Fruit fly (Drosophila melanogaster) whole organism, embryonic: Measurements from ENCODE around the gene Pop5.

Experiments
- ATbp ChIP-seq: fragments of 200-800 bp; sonication (Bioruptor generic); optimal IDR thresholded peaks from 2 replicates; lab custom pipeline; 2017; ENCODE audit warnings: missing biosample characterization, mild to moderate bottlenecking, missing genetic modification characterization, missing genetic modification reagents
- Aef1 ChIP-seq: fragments of 200-800 bp; sonication (Bioruptor generic); IDR thresholded peaks from 3 replicates; pipeline ENCODE4 v1.3.6; 2022; ENCODE audit warnings: missing biosample characterization, missing genetic modification characterization
- CG10267 ChIP-seq: fragments of 200-800 bp; sonication (Bioruptor generic); optimal IDR thresholded peaks from 2 replicates; lab custom pipeline; 2018; ENCODE audit warnings: missing biosample characterization, mild to moderate bottlenecking, missing genetic modification characterization, moderate library complexity
- CG11696 ChIP-seq: fragments of 200-800 bp; sonication (Bioruptor generic); IDR thresholded peaks from 2 replicates; pipeline ENCODE4 v1.3.6; 2022; ENCODE audit warnings: missing biosample characterization, missing genetic modification characterization
- CG12744 ChIP-seq: fragments of 200-800 bp; sonication (Bioruptor generic); optimal IDR thresholded peaks from 2 replicates; lab custom pipeline; 2016; ENCODE audit warnings: missing biosample characterization, missing genetic modification characterization
- CG13296 ChIP-seq: fragments of 200-800 bp; sonication (Bioruptor generic); optimal IDR thresholded peaks from 3 replicates; lab custom pipeline; 2018; ENCODE audit warnings: missing biosample characterization, mild to moderate bottlenecking, missing genetic modification characterization
- CG16779 ChIP-seq: fragments of 200-800 bp; sonication (Bioruptor generic); IDR thresholded peaks from 2 replicates; pipeline ENCODE4 v1.3.6; 2022; ENCODE audit warnings: missing biosample characterization, missing genetic modification characterization
- CG16813 ChIP-seq: fragments of 200-800 bp; sonication (Bioruptor generic); IDR thresholded peaks from 3 replicates; pipeline ENCODE4 v1.3.6; 2022; ENCODE audit warnings: missing biosample characterization, missing genetic modification characterization; ENCODE audit not compliant: partially characterized antibody
- CG16815 ChIP-seq: fragments of 200-800 bp; sonication (Bioruptor generic); optimal IDR thresholded peaks from 3 replicates; lab custom pipeline; 2017; ENCODE audit warnings: missing biosample characterization, mild to moderate bottlenecking, missing genetic modification characterization
- CG2678 ChIP-seq: fragments of 200-800 bp; sonication (Bioruptor generic); optimal IDR thresholded peaks from 3 replicates; lab custom pipeline; 2019; ENCODE audit warnings: missing biosample characterization, mild to moderate bottlenecking, missing genetic modification characterization, moderate library complexity
- CG32772 ChIP-seq: fragments of 200-800 bp; sonication (Bioruptor generic); IDR thresholded peaks from 2 replicates; pipeline ENCODE4 v1.3.6; 2022; ENCODE audit warnings: missing biosample characterization, missing genetic modification characterization
- CG3726 ChIP-seq: fragments of 200-800 bp; sonication (Bioruptor generic); IDR thresholded peaks from 3 replicates; pipeline ENCODE4, ENCODE4 v1.3.6; 2022; ENCODE audit warnings: missing biosample characterization, missing genetic modification characterization
- CG42726 ChIP-seq: fragments of 200-800 bp; sonication (Bioruptor generic); IDR thresholded peaks from 2 replicates; pipeline ENCODE4 v1.3.6; 2022; ENCODE audit warnings: missing biosample characterization, missing genetic modification characterization; ENCODE audit not compliant: partially characterized antibody
- CG4404 ChIP-seq: fragments of 200-800 bp; sonication (Bioruptor generic); IDR thresholded peaks from 2 replicates; pipeline ENCODE4 v1.3.6; 2022; ENCODE audit warnings: missing biosample characterization, missing genetic modification characterization
- CG6689 ChIP-seq: fragments of 200-800 bp; sonication (Bioruptor generic); IDR thresholded peaks from 2 replicates; pipeline ENCODE4 v1.3.6; 2022; ENCODE audit warnings: missing biosample characterization, missing genetic modification characterization
- CG8089 ChIP-seq: fragments of 200-800 bp; sonication (Bioruptor generic); optimal IDR thresholded peaks from 3 replicates; lab custom pipeline; 2016; ENCODE audit warnings: missing biosample characterization, missing genetic modification characterization
- CG8290 ChIP-seq, 3 experiments: fragments of 200-800 bp; sonication (Bioruptor generic); optimal IDR thresholded peaks; 2 replicates each; lab custom pipeline; 2016 to 2019; ENCODE audit warnings: missing biosample characterization in 3 of 3, missing genetic modification characterization in 3 of 3, mild to moderate bottlenecking in 2 of 3, moderate library complexity in 1 of 3
- CG9609 ChIP-seq: fragments of 200-800 bp; sonication (Bioruptor generic); optimal IDR thresholded peaks from 3 replicates; lab custom pipeline; 2016; ENCODE audit warnings: missing biosample characterization, missing genetic modification characterization
- CG9932 ChIP-seq: fragments of 200-800 bp; sonication (Bioruptor generic); IDR thresholded peaks from 2 replicates; pipeline ENCODE4 v1.3.6; 2022; ENCODE audit warnings: missing biosample characterization, missing genetic modification characterization
- D ChIP-seq, 2 experiments: fragments of 200-800 bp in 1 of 2; fragments of >200 bp in 1 of 2; sonication (Bioruptor generic) in 1 of 2; optimal IDR thresholded peaks; 2 replicates in 1 of 2; 3 replicates in 1 of 2; lab custom pipeline; 2017; ENCODE audit warnings: mild to moderate bottlenecking in 1 of 2, missing biosample characterization in 1 of 2, missing genetic modification characterization in 1 of 2, missing genetic modification reagents in 1 of 2
- ERR ChIP-seq: fragments of 200-800 bp; sonication (Bioruptor generic); optimal IDR thresholded peaks from 2 replicates; lab custom pipeline; 2016; ENCODE audit warnings: missing biosample characterization, missing genetic modification characterization
- Gug ChIP-seq: fragments of 200-800 bp; sonication (Bioruptor generic); IDR thresholded peaks from 4 replicates; pipeline ENCODE4 v1.3.6; 2022; ENCODE audit warnings: missing biosample characterization, missing genetic modification characterization
- Hr51 ChIP-seq, 2 experiments: fragments of 200-800 bp; sonication (Bioruptor generic); optimal IDR thresholded peaks; 2 replicates in 1 of 2; 3 replicates in 1 of 2; lab custom pipeline; 2016 to 2018; ENCODE audit warnings: missing biosample characterization in 2 of 2, missing genetic modification characterization in 2 of 2, mild to moderate bottlenecking in 1 of 2, moderate library complexity in 1 of 2
- NK7.1 ChIP-seq: fragments of 200-800 bp; sonication (Bioruptor generic); optimal IDR thresholded peaks from 3 replicates; lab custom pipeline; 2016; ENCODE audit warnings: missing biosample characterization, missing genetic modification characterization
- Poxn ChIP-seq: fragments of 200-800 bp; sonication (Bioruptor generic); IDR thresholded peaks from 2 replicates; pipeline ENCODE4 v1.3.6; 2022; ENCODE audit warnings: missing biosample characterization, missing genetic modification characterization
- Ptx1 ChIP-seq: fragments of 200-800 bp; sonication (Bioruptor generic); IDR thresholded peaks from 2 replicates; pipeline ENCODE4 v1.3.6; 2022; ENCODE audit warnings: missing biosample characterization, missing genetic modification characterization
- Side ChIP-seq: fragments of 200-800 bp; sonication (Bioruptor generic); optimal IDR thresholded peaks from 2 replicates; lab custom pipeline; 2016; ENCODE audit warnings: missing biosample characterization, missing genetic modification characterization
- Sry-δ ChIP-seq: fragments of 200-800 bp; sonication (Bioruptor generic); optimal IDR thresholded peaks from 2 replicates; lab custom pipeline; 2016; ENCODE audit warnings: missing biosample characterization, missing genetic modification characterization
- chinmo ChIP-seq: fragments of 200-800 bp; sonication (Bioruptor generic); IDR thresholded peaks from 4 replicates; pipeline ENCODE4 v1.3.6; 2022; ENCODE audit warnings: missing biosample characterization, missing genetic modification characterization; ENCODE audit not compliant: partially characterized antibody
- chm ChIP-seq: fragments of 200-800 bp; sonication (Bioruptor generic); IDR thresholded peaks from 2 replicates; pipeline ENCODE4 v1.3.6; 2022; ENCODE audit warnings: missing biosample characterization, missing genetic modification characterization
- ci ChIP-seq: fragments of 200-800 bp; sonication (Bioruptor generic); IDR thresholded peaks from 3 replicates; pipeline ENCODE4 v1.3.6; 2022; ENCODE audit warnings: missing biosample characterization, missing genetic modification characterization
- dysf ChIP-seq: fragments of 200-800 bp; sonication (Bioruptor generic); IDR thresholded peaks from 3 replicates; pipeline ENCODE4 v1.3.6; 2022; ENCODE audit warnings: missing biosample characterization, missing genetic modification characterization
- esg ChIP-seq: fragments of 200-800 bp; sonication (Bioruptor generic); conservative IDR thresholded peaks from 2 replicates; pipeline ENCODE4 v1.3.6; 2022; ENCODE audit warnings: missing biosample characterization, missing genetic modification characterization
- exex ChIP-seq: fragments of 200-800 bp; sonication (Bioruptor generic); optimal IDR thresholded peaks from 4 replicates; lab custom pipeline; 2018; ENCODE audit warnings: missing biosample characterization, mild to moderate bottlenecking, missing genetic modification characterization, moderate library complexity
- gem ChIP-seq: fragments of 200-800 bp; sonication (Bioruptor generic); optimal IDR thresholded peaks from 2 replicates; lab custom pipeline; 2019; ENCODE audit warnings: missing biosample characterization, mild to moderate bottlenecking, missing genetic modification characterization, moderate library complexity
- gsb ChIP-seq: fragments of 200-800 bp; sonication (Bioruptor generic); IDR thresholded peaks from 2 replicates; pipeline ENCODE4 v1.3.6; 2022; ENCODE audit warnings: missing biosample characterization, missing genetic modification characterization
- pan ChIP-seq, 4 experiments: fragments of >200 bp in 3 of 4; fragments of 200-800 bp in 1 of 4; sonication (Bioruptor generic) in 1 of 4; optimal IDR thresholded peaks in 3 of 4; IDR thresholded peaks in 1 of 4; 2 replicates each; pipeline versions ENCODE4 v1.3.6 to Lab custom; 2017 to 2022; ENCODE audit warnings: missing biosample characterization in 2 of 4, missing genetic modification characterization in 2 of 4, mixed read lengths in 1 of 4
- pita ChIP-seq: fragments of 200-800 bp; sonication (Bioruptor generic); optimal IDR thresholded peaks from 2 replicates; lab custom pipeline; 2017; ENCODE audit warnings: missing biosample characterization, mild to moderate bottlenecking, missing genetic modification characterization
- pum ChIP-seq: fragments of 200-800 bp; sonication (Bioruptor generic); optimal IDR thresholded peaks from 2 replicates; lab custom pipeline; 2016; ENCODE audit warnings: missing biosample characterization, missing genetic modification characterization
- row ChIP-seq: fragments of 200-800 bp; sonication (Bioruptor generic); IDR thresholded peaks from 3 replicates; pipeline ENCODE4 v1.3.6; 2022; ENCODE audit warnings: missing biosample characterization, missing genetic modification characterization
- sisA ChIP-seq: fragments of 200-800 bp; sonication (Bioruptor generic); IDR thresholded peaks from 2 replicates; pipeline ENCODE4 v1.3.6; 2022; ENCODE audit warnings: missing biosample characterization, missing genetic modification characterization
- slbo ChIP-seq: fragments of 200-800 bp; sonication (Bioruptor generic); IDR thresholded peaks from 2 replicates; pipeline ENCODE4 v1.3.6; 2022; ENCODE audit warnings: missing biosample characterization, missing genetic modification characterization
- slou ChIP-seq: fragments of 200-800 bp; sonication (Bioruptor generic); optimal IDR thresholded peaks from 3 replicates; lab custom pipeline; 2016; ENCODE audit warnings: missing biosample characterization, missing genetic modification characterization
- slp2 ChIP-seq: fragments of 200-800 bp; sonication (Bioruptor generic); optimal IDR thresholded peaks from 2 replicates; lab custom pipeline; 2016; ENCODE audit warnings: missing biosample characterization, missing genetic modification characterization
- tll ChIP-seq, 2 experiments: fragments of 200-800 bp in 1 of 2; fragments of >200 bp in 1 of 2; sonication (Bioruptor generic) in 1 of 2; optimal IDR thresholded peaks; 2 replicates each; lab custom pipeline; 2017 to 2019; ENCODE audit warnings: missing biosample characterization in 2 of 2, missing genetic modification characterization in 2 of 2, mild to moderate bottlenecking in 1 of 2, moderate library complexity in 1 of 2
- trem ChIP-seq: fragments of 200-800 bp; optimal IDR thresholded peaks from 3 replicates; lab custom pipeline; 2019; ENCODE audit warnings: missing biosample characterization, mild to moderate bottlenecking, missing genetic modification characterization, moderate library complexity
- zen2 ChIP-seq: fragments of 200-800 bp; sonication (Bioruptor generic); IDR thresholded peaks from 3 replicates; pipeline ENCODE4 v1.3.6; 2022; ENCODE audit warnings: missing biosample characterization, missing genetic modification characterization; ENCODE audit not compliant: partially characterized antibody

The Pop5 gene

dm6 chr3L:17004765-17005414 lies 39.9 kb downstream of the Pop5 start (continued):
- TF ChIP-seq Hr51 (GFP tag; optimal IDR thresholded peaks at IDR 0.05; lab: Kevin White, UChicago), result no peak
- TF ChIP-seq NK7.1, result no peak
- TF ChIP-seq CG4404 (GFP tag; lab: Robert Waterston, UW), result peak; percentile 23; the same call in 1 of the 2 replicates
- TF ChIP-seq tll (GFP tag; optimal IDR thresholded peaks at IDR 0.05; lab: Kevin White, UChicago), result peak in 1 of 2 experiments; percentile 3
- TF ChIP-seq CG8290 (GFP tag; optimal IDR thresholded peaks at IDR 0.05; lab: Kevin White, UChicago), result no peak
- TF ChIP-seq CG8290 (tag; optimal IDR thresholded peaks at IDR 0.05; lab: Kevin White, UChicago), result peak in 1 of 2 experiments; percentile 13
- peak; percentile 10; the same call in 2 of the 3 replicates for TF ChIP-seq Aef1 (GFP tag; lab: Robert Waterston, UW)
- peak; percentile 4 for TF ChIP-seq ATbp (GFP tag; lab: Kevin White, UChicago)
- TF ChIP-seq dysf, result peak; percentile 22; the same call in 2 of the 3 replicates
- 0 out of 4 replicates have a peak, but pooled peaks have one; percentile 16 for TF ChIP-seq chinmo (GFP tag; lab: Robert Waterston, UW)
- TF ChIP-seq CG16813 (GFP tag; lab: Robert Waterston, UW), result no peak
- TF ChIP-seq Side (GFP tag; lab: Kevin White, UChicago), result no peak
- no peak for TF ChIP-seq gem (tag; lab: Kevin White, UChicago)
- no peak for TF ChIP-seq CG42726 (GFP tag; lab: Robert Waterston, UW)
- TF ChIP-seq row (GFP tag; lab: Robert Waterston, UW), result peak; percentile 11; the same call in 2 of the 3 replicates
- no peak for TF ChIP-seq CG6689 (GFP tag; lab: Robert Waterston, UW)
- peak; percentile 45 for TF ChIP-seq Ptx1 (GFP tag; lab: Robert Waterston, UW)
- TF ChIP-seq CG32772, result peak; percentile 56; the same call in 1 of the 2 replicates
- TF ChIP-seq ci (GFP tag; lab: Robert Waterston, UW), result 0 out of 3 replicates have a peak, but pooled peaks have one; percentile 26
- 0 out of 2 replicates have a peak, but pooled peaks have one; percentile 9 for TF ChIP-seq esg (GFP tag; lab: Robert Waterston, UW)
- TF ChIP-seq exex (tag; lab: Kevin White, UChicago), result peak; percentile 4
- 0 out of 2 replicates have a peak, but pooled peaks have one; percentile 20 for TF ChIP-seq gsb (GFP tag; lab: Robert Waterston, UW)
- TF ChIP-seq sisA, result peak; percentile 33; the same call in 1 of the 2 replicates
- TF ChIP-seq slou (GFP tag; lab: Kevin White, UChicago), result no peak
- peak; percentile 57 for TF ChIP-seq slbo (GFP tag; lab: Robert Waterston, UW)
- no peak for TF ChIP-seq CG10267
- TF ChIP-seq pan (optimal IDR thresholded peaks at IDR 0.05; lab: Kevin White, UChicago), result no peak
- TF ChIP-seq pan (GFP tag; optimal IDR thresholded peaks at IDR 0.05 in 1 of 2, IDR thresholded peaks at IDR 0.05 in 1 of 2), result peak in 1 of 2 experiments; percentile 17
- no peak for TF ChIP-seq CG13296 (GFP tag; lab: Kevin White, UChicago)
- peak; percentile 12 for TF ChIP-seq ERR
- TF ChIP-seq CG9932, result peak; percentile 64
- no peak for TF ChIP-seq CG16779

- TF ChIP-seq CG12744 (GFP tag; lab: Kevin White, UChicago) (peak; percentile 65), CG9609 (GFP tag; lab: Kevin White, UChicago) (peak; percentile 92), CG3726 (GFP tag; lab: Robert Waterston, UW) (peak; percentile 76; the same call in 2 of the 3 replicates), Poxn (peak; percentile 33; the same call in 1 of the 2 replicates), Sry-δ (GFP tag; lab: Kevin White, UChicago) (peak; percentile 52), Side (GFP tag; lab: Kevin White, UChicago) (peak; percentile 76), CG11696 (GFP tag; lab: Robert Waterston, UW) (peak; percentile 44; the same call in 1 of the 2 replicates), zen2 (GFP tag; lab: Robert Waterston, UW) (no peak), slp2 (GFP tag; lab: Kevin White, UChicago) (peak; percentile 83), chm (GFP tag; lab: Robert Waterston, UW) (no peak), sisA (peak; percentile 88), CG2678 (tag; lab: Kevin White, UChicago) (peak; percentile 88), pita (GFP tag; lab: Kevin White, UChicago) (no peak), CG16815 (GFP tag; lab: Kevin White, UChicago) (peak; percentile 73), D (optimal IDR thresholded peaks at IDR 0.05; lab: Kevin White, UChicago) (no peak), D (GFP tag; optimal IDR thresholded peaks at IDR 0.05; lab: Kevin White, UChicago) (peak; percentile 78), CG8089 (GFP tag; lab: Kevin White, UChicago) (peak; percentile 85), pum (GFP tag; lab: Kevin White, UChicago) (peak; percentile 90), trem (tag; lab: Kevin White, UChicago) (peak; percentile 23), Gug (GFP tag; lab: Robert Waterston, UW) (peak; percentile 79)
Measured at dm6 chr3L:17004218-17004759, 40.5 kb downstream of the Pop5 start.
